Fruit fly (Drosophila melanogaster): Measurements from ENCODE around the gene Hira.

Hira gene

dm6 chrX:7710439-7711154, 11.3 kb upstream of the Hira start (continued):
- 0 out of 2 replicates have a peak, but pooled peaks have one; percentile 38 for TF ChIP-seq CG11247 (GFP tag; IDR thresholded peaks at IDR 0.05)
- 0 out of 2 replicates have a peak, but pooled peaks have one; percentile 38 for TF ChIP-seq CG17328 (GFP tag; IDR thresholded peaks at IDR 0.05)
- TF ChIP-seq cad (GFP tag; optimal IDR thresholded peaks at IDR 0.05): no peak
- no peak for TF ChIP-seq PHDP (tag; optimal IDR thresholded peaks at IDR 0.05)
- TF ChIP-seq prd (optimal IDR thresholded peaks at IDR 0.05): no peak
- peak; percentile 41; the same call in 2 of the 3 replicates for TF ChIP-seq prd (GFP tag; IDR thresholded peaks at IDR 0.05)
- TF ChIP-seq seq (GFP tag; IDR thresholded peaks at IDR 0.05): no peak
- no peak for TF ChIP-seq Dip3 (GFP tag; optimal IDR thresholded peaks at IDR 0.05)
- TF ChIP-seq Sox100B (GFP tag; optimal IDR thresholded peaks at IDR 0.05): peak; percentile 3
- TF ChIP-seq phol (tag; optimal IDR thresholded peaks at IDR 0.05): peak; percentile 87
- TF ChIP-seq ATbp (GFP tag; optimal IDR thresholded peaks at IDR 0.05): no peak
- TF ChIP-seq kah (GFP tag; optimal IDR thresholded peaks at IDR 0.05): no peak
- 0 out of 3 replicates have a peak, but pooled peaks have one; percentile 41 for TF ChIP-seq CG2199 (GFP tag; IDR thresholded peaks at IDR 0.05)
- TF ChIP-seq ro (GFP tag; IDR thresholded peaks at IDR 0.05): no peak
- no peak for TF ChIP-seq vfl (GFP tag; optimal IDR thresholded peaks at IDR 0.05)
- no peak for TF ChIP-seq Kr (GFP tag; optimal IDR thresholded peaks at IDR 0.05)
- TF ChIP-seq maf-S (GFP tag; optimal IDR thresholded peaks at IDR 0.05): no peak
- no peak for TF ChIP-seq CG8089 (GFP tag; optimal IDR thresholded peaks at IDR 0.05)
- no peak for TF ChIP-seq lov (optimal IDR thresholded peaks at IDR 0.05)
- TF ChIP-seq lov (GFP tag; IDR thresholded peaks at IDR 0.05): no peak
- no peak for TF ChIP-seq bcd (GFP tag; optimal IDR thresholded peaks at IDR 0.05)
- no peak for TF ChIP-seq gt (GFP tag; IDR thresholded peaks at IDR 0.05)
- TF ChIP-seq ato (GFP tag; IDR thresholded peaks at IDR 0.05; ENCODE audit: partially characterized antibody): no peak
- TF ChIP-seq cg (GFP tag; optimal IDR thresholded peaks at IDR 0.05): no peak
- no peak for TF ChIP-seq CG4820 (GFP tag; optimal IDR thresholded peaks at IDR 0.05)
- no peak for TF ChIP-seq NC2β (GFP tag; optimal IDR thresholded peaks at IDR 0.05)
- peak; percentile 35 for TF ChIP-seq CG13624 (GFP tag; optimal IDR thresholded peaks at IDR 0.05)
- TF ChIP-seq unpg (GFP tag; optimal IDR thresholded peaks at IDR 0.05): no peak
- no peak for TF ChIP-seq Meics (GFP tag; optimal IDR thresholded peaks at IDR 0.05)
- peak; percentile 95 for TF ChIP-seq E2f2 (GFP tag; IDR thresholded peaks at IDR 0.05)
- TF ChIP-seq ham (GFP tag; IDR thresholded peaks at IDR 0.05): no peak
- no peak for TF ChIP-seq Bdp1 (GFP tag; optimal IDR thresholded peaks at IDR 0.05)
- TF ChIP-seq wek (GFP tag; optimal IDR thresholded peaks at IDR 0.05): no peak
- no peak for TF ChIP-seq Nf-YA (GFP tag; IDR thresholded peaks at IDR 0.05)
- no peak for TF ChIP-seq kay (GFP tag; optimal IDR thresholded peaks at IDR 0.05)
- TF ChIP-seq CG13123 (GFP tag; optimal IDR thresholded peaks at IDR 0.05): no peak
- TF ChIP-seq CG11093 (GFP tag; IDR thresholded peaks at IDR 0.05): no peak
- no peak for TF ChIP-seq chn (GFP tag; optimal IDR thresholded peaks at IDR 0.05)
- no peak for TF ChIP-seq fd64A (GFP tag; optimal IDR thresholded peaks at IDR 0.05)
- 0 out of 3 replicates have a peak, but pooled peaks have one; percentile 13 for TF ChIP-seq CG17361 (GFP tag; IDR thresholded peaks at IDR 0.05)
- TF ChIP-seq D19A (tag; optimal IDR thresholded peaks at IDR 0.05): no peak
- TF ChIP-seq CG8924 (tag; optimal IDR thresholded peaks at IDR 0.05): no peak
- no peak for TF ChIP-seq lmd (GFP tag; IDR thresholded peaks at IDR 0.05)
- no peak for TF ChIP-seq Optix (GFP tag; IDR thresholded peaks at IDR 0.05)
- TF ChIP-seq hkb (optimal IDR thresholded peaks at IDR 0.05): no peak
- no peak for TF ChIP-seq hkb (GFP tag; IDR thresholded peaks at IDR 0.05)
- no peak for TF ChIP-seq CG16863 (GFP tag; optimal IDR thresholded peaks at IDR 0.05)
- no peak for TF ChIP-seq bowl (GFP tag; IDR thresholded peaks at IDR 0.05)
- no peak for TF ChIP-seq az2 (GFP tag; optimal IDR thresholded peaks at IDR 0.05)
- peak; percentile 34 for TF ChIP-seq CG9797 (GFP tag; optimal IDR thresholded peaks at IDR 0.05)
- no peak for TF ChIP-seq caup (GFP tag; optimal IDR thresholded peaks at IDR 0.05; ENCODE audit: severe bottlenecking)
- TF ChIP-seq ken (GFP tag; IDR thresholded peaks at IDR 0.05): peak; percentile 46; the same call in 1 of the 3 replicates
